Fruit fly (Drosophila melanogaster): ENCODE results near the gene CG9459.

The CG9459 gene

DNA sequence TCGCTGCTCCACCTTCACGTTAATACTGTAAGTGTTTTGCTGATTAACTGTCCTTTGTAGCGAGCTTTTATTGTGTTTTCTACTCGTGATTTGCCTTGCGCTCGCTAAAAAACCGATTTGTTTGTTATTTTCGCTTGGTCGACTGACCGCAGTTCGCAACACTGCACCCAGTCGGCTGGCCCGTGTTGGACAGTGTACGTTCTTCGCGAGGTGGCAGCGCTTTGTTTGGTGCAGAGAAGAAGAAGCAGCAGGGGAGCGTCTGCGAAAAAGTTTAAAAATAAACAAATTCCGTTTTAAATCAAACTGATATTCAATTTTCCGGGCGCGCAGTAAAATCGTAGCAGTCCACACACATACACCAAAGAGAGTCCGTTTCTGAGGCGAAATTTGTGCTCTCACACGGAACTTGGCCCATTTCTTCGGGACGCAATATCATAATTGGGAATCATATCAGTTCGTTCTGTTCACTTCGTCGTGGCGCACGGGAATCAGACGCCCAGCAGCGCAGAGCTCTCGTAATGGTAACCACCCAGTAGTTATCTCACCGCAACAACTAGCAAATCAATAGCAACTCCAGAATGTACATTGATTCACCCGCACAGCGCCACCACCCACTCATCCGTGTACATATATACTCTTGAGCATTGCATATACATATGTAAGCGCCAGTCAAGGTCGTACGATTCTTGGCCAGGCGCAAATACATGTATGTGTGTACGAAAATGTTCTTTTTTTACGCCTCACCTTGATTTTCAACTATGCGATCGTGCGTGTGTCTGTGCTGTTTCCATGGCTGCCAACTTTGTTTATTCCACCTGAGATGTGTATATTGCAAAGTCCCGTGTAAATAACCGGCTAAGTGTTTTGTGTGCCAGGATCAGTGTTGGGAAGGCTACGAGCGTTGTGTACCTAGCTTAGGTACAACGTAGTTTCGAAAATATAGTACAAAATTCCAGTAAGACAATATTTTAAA lies 50.3 kb downstream of the CG9459 start, which contains the start of gene Naa80 (continued):
- peak; percentile 60 for TF ChIP-seq vri (GFP tag; optimal IDR thresholded peaks at IDR 0.05)
- peak; percentile 28 for TF ChIP-seq spab (GFP tag; optimal IDR thresholded peaks at IDR 0.05)
- TF ChIP-seq pdm3 (GFP tag; optimal IDR thresholded peaks at IDR 0.05), result no peak
- TF ChIP-seq CG6792 (GFP tag; optimal IDR thresholded peaks at IDR 0.05), result peak; percentile 59
- no peak for TF ChIP-seq Gug (GFP tag; IDR thresholded peaks at IDR 0.05)
- peak; percentile 8 for TF ChIP-seq CG8319 (GFP tag; optimal IDR thresholded peaks at IDR 0.05)
- TF ChIP-seq Sox14 (GFP tag; optimal IDR thresholded peaks at IDR 0.05), result peak; percentile 83
- TF ChIP-seq CG4318 (GFP tag; optimal IDR thresholded peaks at IDR 0.05), result no peak
- no peak for TF ChIP-seq CG11762 (GFP tag; optimal IDR thresholded peaks at IDR 0.05; ENCODE audit: insufficient read depth)
- peak; percentile 40; the same call in 1 of the 2 replicates for TF ChIP-seq CG15336 (GFP tag; IDR thresholded peaks at IDR 0.05)
